Worm (Caenorhabditis elegans) whole organism, L2 larva: Measurements from ENCODE around the gene grd-1.

ENCODE experiments used
- C34F6.9 ChIP-seq: fragments of 150-350 bp; optimal IDR thresholded peaks from 2 replicates; lab custom pipeline; 2014; ENCODE audit warnings: missing biosample characterization, missing genetic modification characterization
- F13H6.1 ChIP-seq: sonication (generic microtip); optimal IDR thresholded peaks from 2 replicates; lab custom pipeline; 2016; ENCODE audit warnings: missing genetic modification characterization, missing compliant biosample characterization
- Y55F3AM.14 ChIP-seq: fragments of 200-800 bp; sonication (Bioruptor generic); optimal IDR thresholded peaks from 2 replicates; lab custom pipeline; 2018; ENCODE audit warnings: mild to moderate bottlenecking, missing genetic modification characterization, missing compliant biosample characterization
- alr-1 ChIP-seq: fragments of 150-350 bp; optimal IDR thresholded peaks from 2 replicates; lab custom pipeline; 2014; ENCODE audit warnings: missing biosample characterization, missing genetic modification characterization
- aly-2 ChIP-seq: fragments of 150-350 bp; optimal IDR thresholded peaks from 2 replicates; lab custom pipeline; 2014; ENCODE audit warnings: missing biosample characterization, missing genetic modification characterization
- ama-1 ChIP-seq: fragments of 150-350 bp; optimal IDR thresholded peaks from 2 replicates; lab custom pipeline; 2018; ENCODE audit warnings: inconsistent platforms
- blmp-1 ChIP-seq: sonication (generic microtip); optimal IDR thresholded peaks from 2 replicates; lab custom pipeline; 2017; ENCODE audit warnings: missing genetic modification characterization, mild to moderate bottlenecking, missing compliant biosample characterization, antibody characterized with exemption, moderate library complexity; ENCODE audit not compliant: insufficient read depth
- ceh-16 ChIP-seq: fragments of 150-350 bp; optimal IDR thresholded peaks from 2 replicates; lab custom pipeline; 2014; ENCODE audit warnings: missing biosample characterization, missing genetic modification characterization
- ceh-82 ChIP-seq: fragments of 150-350 bp; optimal IDR thresholded peaks from 2 replicates; lab custom pipeline; 2014; ENCODE audit warnings: missing biosample characterization, missing genetic modification characterization
- crh-2 ChIP-seq: sonication (generic microtip); optimal IDR thresholded peaks from 2 replicates; lab custom pipeline; 2017; ENCODE audit warnings: missing biosample characterization, missing genetic modification characterization
- dmd-4 ChIP-seq: sonication (generic microtip); optimal IDR thresholded peaks from 2 replicates; lab custom pipeline; 2017; ENCODE audit warnings: missing biosample characterization, missing genetic modification characterization
- fos-1 ChIP-seq: fragments of 150-350 bp; optimal IDR thresholded peaks from 2 replicates; lab custom pipeline; 2014; ENCODE audit warnings: missing biosample characterization, missing genetic modification characterization
- gmeb-1 ChIP-seq: fragments of 150-350 bp; optimal IDR thresholded peaks from 2 replicates; lab custom pipeline; 2014; ENCODE audit warnings: missing biosample characterization, missing genetic modification characterization
- lin-11 ChIP-seq: fragments of 150-350 bp; sonication (generic microtip); optimal IDR thresholded peaks from 2 replicates; lab custom pipeline; 2014; ENCODE audit warnings: missing biosample characterization, missing genetic modification characterization, inconsistent platforms, mixed read lengths
- lin-39 ChIP-seq: fragments of 150-350 bp; optimal IDR thresholded peaks from 2 replicates; lab custom pipeline; 2014; ENCODE audit warnings: missing biosample characterization, missing genetic modification reagents, missing genetic modification characterization
- lsy-2 ChIP-seq, 2 experiments: fragments of 150-350 bp in 1 of 2; sonication (generic microtip) in 1 of 2; optimal IDR thresholded peaks; 2 replicates each; lab custom pipeline; 2014 to 2017; ENCODE audit warnings: missing biosample characterization in 2 of 2, missing genetic modification characterization in 2 of 2
- mab-5 ChIP-seq: fragments of 150-350 bp; optimal IDR thresholded peaks from 2 replicates; lab custom pipeline; 2014; ENCODE audit warnings: missing biosample characterization, missing genetic modification characterization
- mdl-1 ChIP-seq, 2 experiments: fragments of 150-350 bp in 1 of 2; sonication (generic microtip) in 1 of 2; optimal IDR thresholded peaks; 2 replicates each; lab custom pipeline; 2017; ENCODE audit warnings: missing biosample characterization in 2 of 2, missing genetic modification characterization in 2 of 2
- nhr-10 ChIP-seq: sonication (generic microtip); optimal IDR thresholded peaks from 2 replicates; lab custom pipeline; 2017; ENCODE audit warnings: missing biosample characterization, missing genetic modification characterization
- nhr-11 ChIP-seq: fragments of 150-350 bp; optimal IDR thresholded peaks from 2 replicates; lab custom pipeline; 2014; ENCODE audit warnings: missing biosample characterization, missing genetic modification characterization
- nhr-12 ChIP-seq: fragments of 150-350 bp; optimal IDR thresholded peaks from 2 replicates; lab custom pipeline; 2014; ENCODE audit warnings: missing biosample characterization, missing genetic modification characterization
- nhr-129 ChIP-seq: fragments of 150-350 bp; optimal IDR thresholded peaks from 2 replicates; lab custom pipeline; 2014; ENCODE audit warnings: missing biosample characterization, missing genetic modification characterization
- nhr-21 ChIP-seq: fragments of 150-350 bp; optimal IDR thresholded peaks from 2 replicates; lab custom pipeline; 2014; ENCODE audit warnings: missing biosample characterization, missing genetic modification characterization
- nhr-237 ChIP-seq: fragments of 150-350 bp; optimal IDR thresholded peaks from 2 replicates; lab custom pipeline; 2014; ENCODE audit warnings: missing biosample characterization, missing genetic modification characterization
- nhr-25 ChIP-seq: fragments of 150-350 bp; sonication (generic microtip); optimal IDR thresholded peaks from 3 replicates; lab custom pipeline; 2014; ENCODE audit warnings: missing biosample characterization, missing genetic modification characterization
- nhr-6 ChIP-seq: fragments of 150-350 bp; optimal IDR thresholded peaks from 2 replicates; lab custom pipeline; 2014; ENCODE audit warnings: missing biosample characterization, missing genetic modification characterization
- nhr-77 ChIP-seq: fragments of 150-350 bp; optimal IDR thresholded peaks from 2 replicates; lab custom pipeline; 2014; ENCODE audit warnings: missing biosample characterization, missing genetic modification characterization
- peb-1 ChIP-seq: fragments of 150-350 bp; optimal IDR thresholded peaks from 2 replicates; lab custom pipeline; 2014; ENCODE audit warnings: missing biosample characterization, missing genetic modification characterization
- snpc-4 ChIP-seq: fragments of 150-350 bp; optimal IDR thresholded peaks from 2 replicates; lab custom pipeline; 2014; ENCODE audit warnings: missing biosample characterization, missing genetic modification characterization
- unc-39 ChIP-seq: fragments of 150-350 bp; optimal IDR thresholded peaks from 2 replicates; lab custom pipeline; 2014; ENCODE audit warnings: missing biosample characterization, missing genetic modification characterization
- unc-62 ChIP-seq: fragments of 150-350 bp; optimal IDR thresholded peaks from 2 replicates; lab custom pipeline; 2014; ENCODE audit warnings: missing biosample characterization, missing genetic modification reagents, missing genetic modification characterization
- ztf-1 ChIP-seq: fragments of 200-800 bp; sonication (Bioruptor generic); conservative IDR thresholded peaks from 2 replicates; pipeline ENCODE4 v1.3.6; 2022; ENCODE audit warnings: missing genetic modification characterization, missing compliant biosample characterization
- ztf-11 ChIP-seq: sonication (generic microtip); optimal IDR thresholded peaks from 2 replicates; lab custom pipeline; 2017; ENCODE audit warnings: missing biosample characterization, missing genetic modification characterization
- ztf-4 ChIP-seq: fragments of 150-350 bp; optimal IDR thresholded peaks from 2 replicates; lab custom pipeline; 2014; ENCODE audit warnings: missing biosample characterization, missing genetic modification characterization

grd-1 gene

DNA sequence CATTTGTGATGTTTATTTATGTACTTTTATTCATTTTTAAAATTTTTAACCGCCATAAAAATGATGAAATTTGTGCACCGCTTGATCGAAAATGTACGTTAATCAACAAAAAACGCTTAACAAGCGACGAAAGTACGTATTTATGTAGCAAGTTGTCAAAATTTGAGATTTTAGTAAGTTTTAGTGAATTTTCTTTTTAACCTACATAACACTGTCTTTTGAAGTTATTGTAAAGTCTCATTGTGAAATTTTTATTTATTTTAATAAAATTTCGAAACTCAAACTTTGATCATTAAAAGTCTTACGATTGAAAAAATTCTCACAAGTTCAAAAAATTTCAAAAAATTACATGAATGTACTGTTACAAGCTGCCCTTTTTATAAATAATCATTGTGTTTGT lies 11.9 kb upstream of the grd-1 start:
- TF ChIP-seq nhr-10 (tag; lab: Kevin White, UChicago): no peak
- TF ChIP-seq Y55F3AM.14 (GFP tag; lab: Kevin White, UChicago): no peak
- TF ChIP-seq gmeb-1 (tag; lab: Kevin White, UChicago): no peak
- TF ChIP-seq ztf-4 (tag; lab: Kevin White, UChicago): no peak
- no peak for TF ChIP-seq nhr-129 (tag; lab: Kevin White, UChicago)
- TF ChIP-seq nhr-77 (tag; lab: Kevin White, UChicago): no peak
- no peak for TF ChIP-seq lin-39 (tag; lab: Kevin White, UChicago)
- TF ChIP-seq crh-2 (tag; lab: Kevin White, UChicago): no peak
- TF ChIP-seq ceh-82: no peak
- no peak for TF ChIP-seq snpc-4
- no peak for TF ChIP-seq alr-1

ce11 chrX:11098086-11098485 lies 11.2 kb upstream of the grd-1 start, which contains the start of gene W02H3.3:
TSS of gene W02H3.3 (minus strand) at chrX:11098186.
- TF ChIP-seq ztf-1 (GFP tag; lab: Robert Waterston, UW) (no peak), ceh-82 (no peak), blmp-1 (no peak), unc-62 (GFP tag; lab: Kevin White, UChicago) (no peak), unc-39 (tag; lab: Kevin White, UChicago) (no peak), nhr-10 (tag; lab: Kevin White, UChicago) (no peak), ama-1 (lab: Kevin White, UChicago) (no peak), lin-11 (tag; lab: Kevin White, UChicago) (no peak), nhr-11 (tag; lab: Kevin White, UChicago) (no peak), nhr-237 (tag; lab: Kevin White, UChicago) (no peak), nhr-12 (tag; lab: Kevin White, UChicago) (no peak), ztf-11 (tag; lab: Kevin White, UChicago) (no peak), nhr-21 (tag; lab: Kevin White, UChicago) (no peak)

DNA sequence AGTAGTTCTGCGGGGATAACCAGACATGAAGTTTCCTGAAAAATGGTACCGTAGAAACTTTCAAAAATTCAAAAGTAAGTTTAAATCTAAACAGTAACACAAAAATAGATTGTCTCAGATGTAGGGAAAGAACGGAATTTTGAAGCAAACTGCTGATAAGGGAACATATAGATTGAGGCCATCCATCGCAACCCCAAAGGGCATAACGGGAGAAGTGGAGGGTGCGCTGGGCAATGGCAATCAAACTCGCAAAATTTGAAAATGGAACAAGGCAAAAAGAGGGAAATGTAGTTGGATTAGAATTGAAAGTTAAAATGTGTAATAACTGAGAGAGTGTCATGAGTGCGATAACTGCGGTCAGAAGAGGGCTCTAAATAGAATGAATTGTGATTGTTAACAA lies 6.1 kb upstream of the grd-1 start:
- no peak for TF ChIP-seq ztf-1 (GFP tag; lab: Robert Waterston, UW)
- TF ChIP-seq nhr-10 (tag; lab: Kevin White, UChicago): no peak
- no peak for TF ChIP-seq alr-1
- no peak for TF ChIP-seq C34F6.9 (tag; lab: Kevin White, UChicago)
- TF ChIP-seq lsy-2 (tag; optimal IDR thresholded peaks at IDR 0.05; lab: Kevin White, UChicago): no peak
- TF ChIP-seq lin-39 (tag; lab: Kevin White, UChicago): no peak
- TF ChIP-seq nhr-11 (tag; lab: Kevin White, UChicago): no peak

DNA sequence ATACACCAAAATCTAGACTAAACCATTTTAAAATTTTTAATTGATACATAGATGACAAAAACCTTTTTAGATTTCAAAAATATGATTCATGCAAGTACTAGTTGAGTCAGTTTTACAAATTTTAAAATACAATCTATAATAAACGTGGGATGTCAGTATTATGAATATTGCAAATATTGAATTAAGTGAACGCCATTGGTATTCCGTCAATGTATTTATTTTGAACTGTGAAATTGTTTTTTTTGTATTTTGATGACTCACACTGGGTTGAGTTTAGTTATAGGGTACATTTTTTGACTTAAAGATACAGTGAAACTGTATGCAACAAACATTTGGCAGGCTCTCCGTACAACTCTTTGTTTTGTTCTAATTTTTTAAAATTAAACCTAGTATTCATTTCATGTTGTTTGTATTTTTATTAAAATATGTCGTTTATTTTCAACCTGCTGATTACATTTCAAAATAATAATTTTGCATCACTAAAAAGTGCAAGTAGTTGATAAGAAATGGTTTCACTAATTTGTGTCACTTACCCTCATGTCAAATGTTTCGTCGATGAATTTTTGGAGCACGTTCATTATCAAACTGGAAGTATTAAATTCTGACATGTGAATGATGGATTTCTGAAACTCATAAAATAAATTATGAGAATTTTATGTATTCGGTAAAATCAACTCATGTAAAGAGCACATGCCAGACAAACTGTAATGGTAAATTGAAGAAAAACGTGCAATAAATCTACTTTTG lies 4.2 kb upstream of the grd-1 start, which contains the start of gene W02H3.1:
TSS of gene W02H3.1 (minus strand) at position 578 of the 747 bp plus-strand sequence.
- no peak for TF ChIP-seq mab-5 (tag; lab: Kevin White, UChicago)
- peak; percentile 81 for TF ChIP-seq fos-1
- TF ChIP-seq nhr-6 (tag; lab: Kevin White, UChicago): no peak
- no peak for TF ChIP-seq mdl-1 (tag; optimal IDR thresholded peaks at IDR 0.05; lab: Kevin White, UChicago)
- TF ChIP-seq F13H6.1: no peak

DNA sequence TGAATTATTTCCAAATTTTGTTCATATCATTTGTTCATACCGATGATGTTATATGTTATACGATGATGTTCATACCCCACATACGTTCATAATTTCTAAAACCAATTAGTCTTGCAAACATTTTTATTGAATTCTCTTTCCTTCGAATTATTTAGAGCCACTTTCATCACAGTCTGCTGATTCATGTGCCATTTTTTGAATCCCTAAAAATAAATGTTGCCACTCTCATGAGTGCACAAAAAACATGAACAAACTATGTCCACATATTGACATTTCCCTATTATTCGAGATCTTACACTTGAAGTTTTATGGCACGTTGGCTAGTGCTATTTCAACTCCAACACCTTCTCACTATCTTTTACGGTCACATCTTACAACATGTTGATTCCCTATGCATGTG lies 2.2 kb upstream of the grd-1 start, which contains the start of gene clc-17:
TSS of gene clc-17 (plus strand) at position 301 of the 400 bp plus-strand sequence.
- TF ChIP-seq ceh-16 (tag; lab: Kevin White, UChicago): no peak

ce11 chrX:11114420-11114819 lies 5.2 kb downstream of the grd-1 start:
- TF ChIP-seq unc-39 (tag; lab: Kevin White, UChicago) (no peak), nhr-10 (tag; lab: Kevin White, UChicago) (no peak), nhr-237 (tag; lab: Kevin White, UChicago) (no peak), mab-5 (tag; lab: Kevin White, UChicago) (no peak), ztf-11 (tag; lab: Kevin White, UChicago) (no peak), lin-11 (tag; lab: Kevin White, UChicago) (no peak), F13H6.1 (no peak), ceh-82 (no peak), nhr-11 (tag; lab: Kevin White, UChicago) (no peak), snpc-4 (no peak), ama-1 (lab: Kevin White, UChicago) (no peak), C34F6.9 (tag; lab: Kevin White, UChicago) (no peak), nhr-77 (tag; lab: Kevin White, UChicago) (no peak), dmd-4 (no peak), nhr-12 (tag; lab: Kevin White, UChicago) (no peak), nhr-25 (tag; lab: Kevin White, UChicago) (no peak), nhr-6 (tag; lab: Kevin White, UChicago) (no peak), peb-1 (no peak), fos-1 (no peak), aly-2 (no peak)
- TF ChIP-seq, all 48 proteins: peak for 0
